Worm (Caenorhabditis elegans): Measurements from ENCODE around the gene sru-3.

Gene sru-3

ce11 chrIV:9477135-9477928, 19.1 kb upstream of the sru-3 start, which contains the start of gene wrt-3 (continued):
- TF ChIP-seq B0336.3 (GFP tag; IDR thresholded peaks at IDR 0.05) (no peak), T07F8.4 (tag; optimal IDR thresholded peaks at IDR 0.05) (peak; percentile 88), nfyb-1 (GFP tag; IDR thresholded peaks at IDR 0.05) (no peak), ama-1 (optimal IDR thresholded peaks at IDR 0.05) (no peak), ama-1 (GFP tag; optimal IDR thresholded peaks at IDR 0.05) (peak; percentile 74 to 96), T26A5.8 (tag; optimal IDR thresholded peaks at IDR 0.05) (peak; percentile 93), ceh-91 (GFP tag; IDR thresholded peaks at IDR 0.05) (no peak), aptf-2 (GFP tag; conservative IDR thresholded peaks at IDR 0.05) (0 out of 2 replicates have a peak, but pooled peaks have one; percentile 15), aptf-3 (GFP tag; IDR thresholded peaks at IDR 0.05) (peak; percentile 96), unc-130 (GFP tag; optimal IDR thresholded peaks at IDR 0.05) (peak; percentile 62), C17E4.6 (GFP tag; IDR thresholded peaks at IDR 0.05) (0 out of 2 replicates have a peak, but pooled peaks have one; percentile 14), Y79H2A.3 (GFP tag; conservative IDR thresholded peaks at IDR 0.05) (no peak), ceh-100 (GFP tag; IDR thresholded peaks at IDR 0.05) (no peak; the same call in 1 of the 2 replicates), lin-26 (GFP tag; IDR thresholded peaks at IDR 0.05) (peak; percentile 98), ceh-40 (GFP tag; IDR thresholded peaks at IDR 0.05) (peak; percentile 90), let-526 (GFP tag; IDR thresholded peaks at IDR 0.05) (no peak), ztf-18 (tag; optimal IDR thresholded peaks at IDR 0.05) (peak; percentile 81), hlh-12 (tag; optimal IDR thresholded peaks at IDR 0.05) (peak; percentile 90), efl-1 (GFP tag; optimal IDR thresholded peaks at IDR 0.05) (no peak), hmg-1.2 (GFP tag; IDR thresholded peaks at IDR 0.05) (peak; percentile 71), Y53F4B.3 (GFP tag; IDR thresholded peaks at IDR 0.05) (no peak), F37B4.10 (GFP tag; IDR thresholded peaks at IDR 0.05) (no peak), F57C9.4 (tag; optimal IDR thresholded peaks at IDR 0.05) (peak; percentile 48), lsy-27 (tag; optimal IDR thresholded peaks at IDR 0.05; ENCODE audit: borderline replicate concordance, insufficient read depth) (peak; percentile 65), snpc-4 (GFP tag; optimal IDR thresholded peaks at IDR 0.05) (peak; percentile 87), snpc-4 (tag; optimal IDR thresholded peaks at IDR 0.05) (peak; percentile 79 to 89 (median 86)), pha-4 (tag; optimal IDR thresholded peaks at IDR 0.05) (no peak), nhr-179 (tag; optimal IDR thresholded peaks at IDR 0.05) (peak; percentile 85), F39B2.1 (GFP tag; IDR thresholded peaks at IDR 0.05) (0 out of 2 replicates have a peak, but pooled peaks have one; percentile 63), hrde-1 (tag; optimal IDR thresholded peaks at IDR 0.05; ENCODE audit: borderline replicate concordance) (peak; percentile 88), nhr-120 (GFP tag; IDR thresholded peaks at IDR 0.05) (0 out of 2 replicates have a peak, but pooled peaks have one; percentile 82), ztf-28 (GFP tag; IDR thresholded peaks at IDR 0.05) (0 out of 2 replicates have a peak, but pooled peaks have one; percentile 33), bed-1 (GFP tag; IDR thresholded peaks at IDR 0.05) (no peak), B0035.1 (tag; optimal IDR thresholded peaks at IDR 0.05) (peak; percentile 68), mcd-1 (GFP tag; IDR thresholded peaks at IDR 0.05) (no peak; the same call in 1 of the 2 replicates), ztf-25 (GFP tag; IDR thresholded peaks at IDR 0.05) (no peak; the same call in 1 of the 2 replicates), mes-4 (tag; optimal IDR thresholded peaks at IDR 0.05) (peak; percentile 87), B0261.1 (tag; optimal IDR thresholded peaks at IDR 0.05) (peak; percentile 97), nhr-80 (tag; optimal IDR thresholded peaks at IDR 0.05) (peak; percentile 50), Y95B8A.8 (GFP tag; IDR thresholded peaks at IDR 0.05) (no peak), nfya-1 (tag; optimal IDR thresholded peaks at IDR 0.05; ENCODE audit: borderline replicate concordance, insufficient read depth) (no peak), die-1 (tag; optimal IDR thresholded peaks at IDR 0.05) (peak; percentile 97), chd-7 (tag; optimal IDR thresholded peaks at IDR 0.05) (no peak), sdz-38 (tag; optimal IDR thresholded peaks at IDR 0.05) (peak; percentile 13), rpc-1 (optimal IDR thresholded peaks at IDR 0.05) (peak; percentile 97), rpc-1 (tag; optimal IDR thresholded peaks at IDR 0.05) (peak; percentile 99), dox-1 (GFP tag; IDR thresholded peaks at IDR 0.05) (no peak), F22D6.2 (tag; optimal IDR thresholded peaks at IDR 0.05) (peak; percentile 22)

Data from whole organism, young adult.